Fruit fly (Drosophila melanogaster) whole organism, embryonic: ENCODE measurements around the gene CG5758.

Experiments
- CG10543 ChIP-seq: fragments of 200-800 bp; sonication (Bioruptor generic); optimal IDR thresholded peaks from 3 replicates; lab custom pipeline; 2017; ENCODE audit warnings: missing biosample characterization, mild to moderate bottlenecking, missing genetic modification characterization, moderate library complexity
- CG11398 ChIP-seq: fragments of 200-800 bp; sonication (Bioruptor generic); optimal IDR thresholded peaks from 2 replicates; lab custom pipeline; 2016; ENCODE audit warnings: missing biosample characterization, missing genetic modification characterization
- CG11456 ChIP-seq: fragments of 200-800 bp; sonication (Bioruptor generic); IDR thresholded peaks from 3 replicates; pipeline ENCODE4 v1.3.6; 2022; ENCODE audit warnings: missing biosample characterization, missing genetic modification characterization
- CG14965 ChIP-seq: fragments of 200-800 bp; sonication (Bioruptor generic); optimal IDR thresholded peaks from 2 replicates; lab custom pipeline; 2016; ENCODE audit warnings: missing biosample characterization, missing genetic modification characterization, borderline replicate concordance
- CG15696 ChIP-seq: fragments of 200-800 bp; sonication (Bioruptor generic); optimal IDR thresholded peaks from 2 replicates; lab custom pipeline; 2019; ENCODE audit warnings: missing biosample characterization, mild to moderate bottlenecking, missing genetic modification characterization, moderate library complexity
- CG31365 ChIP-seq: fragments of 200-800 bp; sonication (Bioruptor generic); optimal IDR thresholded peaks from 2 replicates; lab custom pipeline; 2018; ENCODE audit warnings: missing biosample characterization, mild to moderate bottlenecking, missing genetic modification characterization
- CG31441 ChIP-seq: fragments of 200-800 bp; sonication (Bioruptor generic); IDR thresholded peaks from 2 replicates; pipeline ENCODE4 v1.3.6; 2022; ENCODE audit warnings: missing biosample characterization, missing genetic modification characterization
- CG42726 ChIP-seq: fragments of 200-800 bp; sonication (Bioruptor generic); IDR thresholded peaks from 2 replicates; pipeline ENCODE4 v1.3.6; 2022; ENCODE audit warnings: missing biosample characterization, missing genetic modification characterization; ENCODE audit not compliant: partially characterized antibody
- CG7928 ChIP-seq: fragments of 200-800 bp; sonication (Bioruptor generic); optimal IDR thresholded peaks from 2 replicates; lab custom pipeline; 2017; ENCODE audit warnings: missing biosample characterization, mild to moderate bottlenecking, missing genetic modification characterization
- CG8281 ChIP-seq: fragments of 200-800 bp; sonication (Bioruptor generic); optimal IDR thresholded peaks from 2 replicates; lab custom pipeline; 2018; ENCODE audit warnings: missing biosample characterization, mild to moderate bottlenecking, missing genetic modification characterization, moderate library complexity
- Chrac-16 ChIP-seq: fragments of 200-800 bp; sonication (Bioruptor generic); optimal IDR thresholded peaks from 3 replicates; lab custom pipeline; 2016; ENCODE audit warnings: missing biosample characterization, missing genetic modification characterization
- CoRest ChIP-seq: fragments of 200-800 bp; sonication (Bioruptor generic); optimal IDR thresholded peaks from 3 replicates; lab custom pipeline; 2018; ENCODE audit warnings: missing biosample characterization, mild to moderate bottlenecking, missing genetic modification characterization, moderate library complexity
- D19A ChIP-seq: fragments of 200-800 bp; optimal IDR thresholded peaks from 3 replicates; lab custom pipeline; 2019; ENCODE audit warnings: missing biosample characterization, mild to moderate bottlenecking, missing genetic modification characterization, moderate library complexity
- HmgZ ChIP-seq: fragments of 200-800 bp; sonication (Bioruptor generic); optimal IDR thresholded peaks from 2 replicates; lab custom pipeline; 2018; ENCODE audit warnings: missing biosample characterization, mild to moderate bottlenecking, missing genetic modification characterization
- Hmr ChIP-seq: fragments of 200-800 bp; sonication (Bioruptor generic); optimal IDR thresholded peaks from 3 replicates; lab custom pipeline; 2017; ENCODE audit warnings: mild to moderate bottlenecking, missing biosample characterization, missing genetic modification reagents, missing genetic modification characterization
- Hr51 ChIP-seq, 2 experiments: fragments of 200-800 bp; sonication (Bioruptor generic); optimal IDR thresholded peaks; 2 replicates in 1 of 2; 3 replicates in 1 of 2; lab custom pipeline; 2016 to 2018; ENCODE audit warnings: missing biosample characterization in 2 of 2, missing genetic modification characterization in 2 of 2, mild to moderate bottlenecking in 1 of 2, moderate library complexity in 1 of 2
- MESR4 ChIP-seq: fragments of 200-800 bp; sonication (Bioruptor generic); optimal IDR thresholded peaks from 2 replicates; lab custom pipeline; 2018; ENCODE audit warnings: missing biosample characterization, mild to moderate bottlenecking, missing genetic modification characterization, moderate library complexity
- Med ChIP-seq: fragments of 200-800 bp; sonication (Bioruptor generic); peaks from one replicate; lab custom pipeline; 2016; ENCODE audit warnings: missing biosample characterization, missing genetic modification characterization, mild to moderate bottlenecking, inconsistent platforms, moderate library complexity
- Mrtf ChIP-seq: fragments of 200-800 bp; sonication (Bioruptor generic); IDR thresholded peaks from 3 replicates; pipeline ENCODE4 v1.3.6; 2022; ENCODE audit warnings: missing biosample characterization, missing genetic modification characterization
- NFAT ChIP-seq: fragments of 200-800 bp; sonication (Bioruptor generic); IDR thresholded peaks from 2 replicates; pipeline ENCODE4 v1.3.6; 2022; ENCODE audit warnings: missing biosample characterization, missing genetic modification characterization
- PHDP ChIP-seq: fragments of 200-800 bp; sonication (Bioruptor generic); optimal IDR thresholded peaks from 3 replicates; lab custom pipeline; 2018; ENCODE audit warnings: missing biosample characterization, mild to moderate bottlenecking, missing genetic modification characterization, moderate library complexity
- Rx ChIP-seq: fragments of 200-800 bp; sonication (Bioruptor generic); IDR thresholded peaks from 2 replicates; pipeline ENCODE4 v1.3.6; 2022; ENCODE audit warnings: missing biosample characterization, missing genetic modification characterization
- Sox100B ChIP-seq: fragments of 200-800 bp; sonication (Bioruptor generic); optimal IDR thresholded peaks from 3 replicates; lab custom pipeline; 2018; ENCODE audit warnings: missing biosample characterization, mild to moderate bottlenecking, missing genetic modification characterization
- Sox102F ChIP-seq: fragments of 200-800 bp; sonication (Bioruptor generic); optimal IDR thresholded peaks from 2 replicates; lab custom pipeline; 2018; ENCODE audit warnings: missing biosample characterization, mild to moderate bottlenecking, missing genetic modification characterization, moderate library complexity
- Stat92E ChIP-seq, 3 experiments: fragments of >200 bp in 2 of 3; fragments of 200-800 bp in 1 of 3; sonication (Bioruptor generic) in 1 of 3; optimal IDR thresholded peaks; 2 replicates each; lab custom pipeline; 2017 to 2019; ENCODE audit warnings: missing biosample characterization in 3 of 3, missing genetic modification characterization in 3 of 3, mild to moderate bottlenecking in 1 of 3, moderate library complexity in 1 of 3
- aop ChIP-seq: fragments of 200-800 bp; sonication (Bioruptor generic); IDR thresholded peaks from 2 replicates; pipeline ENCODE4 v1.3.6; 2022; ENCODE audit warnings: missing biosample characterization, missing genetic modification characterization
- bigmax ChIP-seq: fragments of 200-800 bp; sonication (Bioruptor generic); optimal IDR thresholded peaks from 2 replicates; lab custom pipeline; 2018; ENCODE audit warnings: missing biosample characterization, mild to moderate bottlenecking, missing genetic modification characterization
- br ChIP-seq: fragments of >200 bp; optimal IDR thresholded peaks from 2 replicates; lab custom pipeline; 2017
- ci ChIP-seq: fragments of 200-800 bp; sonication (Bioruptor generic); IDR thresholded peaks from 3 replicates; pipeline ENCODE4 v1.3.6; 2022; ENCODE audit warnings: missing biosample characterization, missing genetic modification characterization
- esg ChIP-seq: fragments of 200-800 bp; sonication (Bioruptor generic); conservative IDR thresholded peaks from 2 replicates; pipeline ENCODE4 v1.3.6; 2022; ENCODE audit warnings: missing biosample characterization, missing genetic modification characterization
- exex ChIP-seq: fragments of 200-800 bp; sonication (Bioruptor generic); optimal IDR thresholded peaks from 4 replicates; lab custom pipeline; 2018; ENCODE audit warnings: missing biosample characterization, mild to moderate bottlenecking, missing genetic modification characterization, moderate library complexity
- ftz-f1 ChIP-seq: fragments of 200-800 bp; sonication (Bioruptor generic); optimal IDR thresholded peaks from 2 replicates; lab custom pipeline; 2016; ENCODE audit warnings: missing biosample characterization, missing genetic modification characterization
- fu2 ChIP-seq: fragments of 200-800 bp; sonication (Bioruptor generic); optimal IDR thresholded peaks from 2 replicates; lab custom pipeline; 2016; ENCODE audit warnings: missing biosample characterization, missing genetic modification characterization
- gem ChIP-seq: fragments of 200-800 bp; sonication (Bioruptor generic); optimal IDR thresholded peaks from 2 replicates; lab custom pipeline; 2019; ENCODE audit warnings: missing biosample characterization, mild to moderate bottlenecking, missing genetic modification characterization, moderate library complexity
- kni ChIP-seq: fragments of 200-800 bp; sonication (Bioruptor generic); optimal IDR thresholded peaks from 3 replicates; lab custom pipeline; 2017; ENCODE audit warnings: mild to moderate bottlenecking, missing biosample characterization, missing genetic modification reagents, missing genetic modification characterization
- lab ChIP-seq: fragments of 200-800 bp; sonication (Bioruptor generic); optimal IDR thresholded peaks from 3 replicates; lab custom pipeline; 2017; ENCODE audit warnings: missing biosample characterization, missing genetic modification characterization, mild to moderate bottlenecking, moderate library complexity, missing genetic modification reagents
- nau ChIP-seq: fragments of 200-800 bp; sonication (Bioruptor generic); optimal IDR thresholded peaks from 3 replicates; lab custom pipeline; 2017; ENCODE audit warnings: missing biosample characterization, mild to moderate bottlenecking, missing genetic modification characterization, missing genetic modification reagents
- nerfin-1 ChIP-seq: fragments of 200-800 bp; sonication (Bioruptor generic); optimal IDR thresholded peaks from 3 replicates; lab custom pipeline; 2019; ENCODE audit warnings: missing biosample characterization, mild to moderate bottlenecking, missing genetic modification characterization, moderate library complexity
- nom ChIP-seq: fragments of 200-800 bp; sonication (Bioruptor generic); optimal IDR thresholded peaks from 2 replicates; lab custom pipeline; 2017; ENCODE audit warnings: missing biosample characterization, missing genetic modification characterization, mild to moderate bottlenecking, moderate library complexity, missing genetic modification reagents
- pros ChIP-seq: fragments of 200-800 bp; sonication (Bioruptor generic); optimal IDR thresholded peaks from 3 replicates; lab custom pipeline; 2019; ENCODE audit warnings: missing biosample characterization, mild to moderate bottlenecking, missing genetic modification characterization, moderate library complexity
- sd ChIP-seq: fragments of 200-800 bp; sonication (Bioruptor generic); optimal IDR thresholded peaks from 3 replicates; lab custom pipeline; 2018; ENCODE audit warnings: missing biosample characterization, mild to moderate bottlenecking, missing genetic modification characterization, moderate library complexity
- so ChIP-seq: fragments of 200-800 bp; sonication (Bioruptor generic); IDR thresholded peaks from 3 replicates; pipeline ENCODE4 v1.3.6; 2022; ENCODE audit warnings: missing biosample characterization, missing genetic modification characterization
- z ChIP-seq: fragments of 200-800 bp; sonication (Bioruptor generic); IDR thresholded peaks from 3 replicates; pipeline ENCODE4 v1.3.6; 2022; ENCODE audit warnings: missing biosample characterization, missing genetic modification characterization
- zen ChIP-seq: fragments of 200-800 bp; sonication (Bioruptor generic); optimal IDR thresholded peaks from 3 replicates; lab custom pipeline; 2018; ENCODE audit warnings: missing biosample characterization, mild to moderate bottlenecking, missing genetic modification characterization, moderate library complexity

CG5758 gene

dm6 chr2L:18141471-18142345, 21.9 kb downstream of the CG5758 start (continued):
- TF ChIP-seq Sox100B (GFP tag; lab: Kevin White, UChicago) (peak; percentile 78), lab (GFP tag; lab: Kevin White, UChicago) (peak; percentile 71), HmgZ (tag; lab: Kevin White, UChicago) (peak; percentile 24), CG15696 (tag; lab: Kevin White, UChicago) (peak; percentile 27), Mrtf (GFP tag; lab: Robert Waterston, UW) (peak; percentile 61; the same call in 1 of the 3 replicates), Hr51 (GFP tag; optimal IDR thresholded peaks at IDR 0.05; lab: Kevin White, UChicago) (peak in 1 of 2 experiments; percentile 78), CoRest (tag; lab: Kevin White, UChicago) (peak; percentile 64), Rx (GFP tag; lab: Robert Waterston, UW) (peak; percentile 43), CG11456 (GFP tag; lab: Robert Waterston, UW) (no peak), Chrac-16 (peak; percentile 66), so (GFP tag; lab: Robert Waterston, UW) (peak; percentile 64), CG7928 (no peak), z (GFP tag; lab: Robert Waterston, UW) (0 out of 3 replicates have a peak, but pooled peaks have one; percentile 43), Hmr (GFP tag; lab: Kevin White, UChicago) (peak; percentile 62), NFAT (GFP tag; lab: Robert Waterston, UW) (no peak), gem (tag; lab: Kevin White, UChicago) (peak; percentile 77), fu2 (GFP tag; lab: Kevin White, UChicago) (peak; percentile 54)

dm6 chr2L:18143176-18143575, 23.4 kb downstream of the CG5758 start:
- 0 out of 2 replicates have a peak, but pooled peaks have one; percentile 12 for TF ChIP-seq CG42726 (GFP tag; lab: Robert Waterston, UW)
- no peak for TF ChIP-seq CG11456 (GFP tag; lab: Robert Waterston, UW)
- peak; percentile 41 for TF ChIP-seq Med

DNA sequence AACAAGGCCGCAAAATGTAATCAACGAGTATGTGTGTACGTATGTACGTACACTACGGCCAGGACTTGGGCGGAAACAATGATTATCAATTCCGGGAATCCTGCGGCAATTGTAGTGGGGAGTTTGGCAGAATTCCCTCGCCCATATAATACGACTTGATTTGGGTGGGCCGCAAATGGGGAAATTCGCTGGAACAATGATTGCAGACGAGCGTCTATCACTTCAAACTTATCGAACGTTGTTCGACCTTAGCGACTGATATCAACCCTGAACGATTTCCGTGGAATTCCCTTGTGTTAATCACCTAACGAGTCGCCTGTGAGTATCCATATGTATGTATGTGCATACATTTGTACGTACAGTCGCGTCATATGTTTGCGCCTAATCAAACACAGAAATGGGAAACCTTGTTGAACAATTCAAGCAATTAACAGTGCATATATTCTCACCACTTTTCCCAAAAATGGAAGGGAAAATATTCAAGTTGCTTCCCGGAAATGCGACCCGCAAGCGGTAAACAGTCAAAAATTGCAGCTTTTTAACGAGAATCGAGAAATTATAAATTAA, 24.6 kb downstream of the CG5758 start:
- no peak for TF ChIP-seq nom
- no peak for TF ChIP-seq CG8281
- peak; percentile 13 for TF ChIP-seq D19A (tag; lab: Kevin White, UChicago)
- peak; percentile 21 for TF ChIP-seq zen
- no peak for TF ChIP-seq ci (GFP tag; lab: Robert Waterston, UW)
- no peak for TF ChIP-seq PHDP (tag; lab: Kevin White, UChicago)
- no peak for TF ChIP-seq CG14965
- TF ChIP-seq Stat92E (GFP tag; optimal IDR thresholded peaks at IDR 0.05; lab: Kevin White, UChicago) = peak in 2 of 3 experiments; percentile 62 to 84
- no peak for TF ChIP-seq nerfin-1
- no peak for TF ChIP-seq CG11398 (GFP tag; lab: Kevin White, UChicago)
- TF ChIP-seq exex (tag; lab: Kevin White, UChicago) = peak; percentile 73
- TF ChIP-seq nau (GFP tag; lab: Kevin White, UChicago) = no peak
- TF ChIP-seq CG31365 (tag; lab: Kevin White, UChicago) = no peak
- no peak for TF ChIP-seq Sox102F (GFP tag; lab: Kevin White, UChicago)
- TF ChIP-seq bigmax (GFP tag; lab: Kevin White, UChicago) = no peak
- TF ChIP-seq Mrtf (GFP tag; lab: Robert Waterston, UW) = no peak
- TF ChIP-seq MESR4 (GFP tag; lab: Kevin White, UChicago) = no peak
- peak; percentile 40 for TF ChIP-seq kni (GFP tag; lab: Kevin White, UChicago)
- TF ChIP-seq sd = peak; percentile 24
- peak; percentile 0 for TF ChIP-seq CG10543 (GFP tag; lab: Kevin White, UChicago)
- peak; percentile 16 for TF ChIP-seq ftz-f1 (GFP tag; lab: Kevin White, UChicago)
- no peak for TF ChIP-seq aop (GFP tag; lab: Robert Waterston, UW)
- TF ChIP-seq pros = peak; percentile 24
- TF ChIP-seq br (lab: Kevin White, UChicago) = no peak
- TF ChIP-seq esg (GFP tag; lab: Robert Waterston, UW) = no peak
- TF ChIP-seq CG31441 (GFP tag; lab: Robert Waterston, UW) = no peak
